Worm (Caenorhabditis elegans) whole organism, mixed stage, embryonic: ENCODE data around the gene T09F5.10.

ENCODE experiments used
- ces-1 ChIP-seq: fragments of 150-350 bp; optimal IDR thresholded peaks from 2 replicates; lab custom pipeline; 2014; ENCODE audit warnings: missing biosample characterization, missing genetic modification reagents, missing genetic modification characterization
- ham-2 ChIP-seq: fragments of 200-800 bp; sonication (Bioruptor generic); optimal IDR thresholded peaks from 2 replicates; lab custom pipeline; 2018; ENCODE audit warnings: mild to moderate bottlenecking, missing genetic modification characterization, missing compliant biosample characterization
- lin-13 ChIP-seq: fragments of 150-350 bp; optimal IDR thresholded peaks from 2 replicates; lab custom pipeline; 2014; ENCODE audit warnings: missing biosample characterization, missing genetic modification characterization
- mab-5 ChIP-seq: fragments of 150-350 bp; optimal IDR thresholded peaks from 2 replicates; lab custom pipeline; 2014; ENCODE audit warnings: missing biosample characterization, missing genetic modification characterization
- mls-2 ChIP-seq: sonication (generic microtip); optimal IDR thresholded peaks from 2 replicates; lab custom pipeline; 2016; ENCODE audit warnings: mild to moderate bottlenecking, missing genetic modification characterization, moderate library complexity, missing compliant biosample characterization
- nhr-237 ChIP-seq: fragments of 150-350 bp; optimal IDR thresholded peaks from 2 replicates; lab custom pipeline; 2014; ENCODE audit warnings: missing biosample characterization, missing genetic modification characterization
- nhr-76 ChIP-seq: sonication (generic microtip); optimal IDR thresholded peaks from 2 replicates; lab custom pipeline; 2017; ENCODE audit warnings: missing biosample characterization, missing genetic modification characterization
- pha-4 ChIP-seq: fragments of 150-350 bp; optimal IDR thresholded peaks from 2 replicates; lab custom pipeline; 2018; ENCODE audit warnings: missing biosample characterization, missing genetic modification reagents, missing genetic modification characterization
- snpc-4 ChIP-seq: fragments of 150-350 bp; optimal IDR thresholded peaks from 2 replicates; lab custom pipeline; 2014; ENCODE audit warnings: missing biosample characterization, missing genetic modification characterization
- unc-120 ChIP-seq: sonication (generic microtip); optimal IDR thresholded peaks from 2 replicates; lab custom pipeline; 2017; ENCODE audit warnings: missing genetic modification characterization, missing compliant biosample characterization; ENCODE audit not compliant: poor library complexity, severe bottlenecking
- unc-39 ChIP-seq: fragments of 150-350 bp; optimal IDR thresholded peaks from 2 replicates; lab custom pipeline; 2014; ENCODE audit warnings: missing biosample characterization, missing genetic modification characterization
- unc-62 ChIP-seq: fragments of 150-350 bp; optimal IDR thresholded peaks from 2 replicates; lab custom pipeline; 2014; ENCODE audit warnings: missing biosample characterization, missing genetic modification reagents, missing genetic modification characterization
- ztf-11 ChIP-seq: fragments of 150-350 bp; optimal IDR thresholded peaks from 2 replicates; lab custom pipeline; 2014; ENCODE audit warnings: missing biosample characterization, missing genetic modification characterization

ce11 chrV:15152010-15152409, 27.8 kb upstream of the T09F5.10 start:
- TF ChIP-seq nhr-237 (no peak), nhr-76 (no peak), unc-120 (tag; lab: Kevin White, UChicago) (no peak), unc-39 (tag; lab: Kevin White, UChicago) (no peak), snpc-4 (tag; lab: Kevin White, UChicago) (no peak), ztf-11 (tag; lab: Kevin White, UChicago) (no peak), lin-13 (tag; lab: Kevin White, UChicago) (no peak), ham-2 (no peak), unc-62 (no peak), ces-1 (GFP tag; lab: Kevin White, UChicago) (no peak), mls-2 (tag; lab: Kevin White, UChicago) (no peak), mab-5 (tag; lab: Kevin White, UChicago) (no peak), pha-4 (tag; lab: Kevin White, UChicago) (no peak)
